Worm (Caenorhabditis elegans): Measurements from ENCODE around the gene pkc-3.

DNA sequence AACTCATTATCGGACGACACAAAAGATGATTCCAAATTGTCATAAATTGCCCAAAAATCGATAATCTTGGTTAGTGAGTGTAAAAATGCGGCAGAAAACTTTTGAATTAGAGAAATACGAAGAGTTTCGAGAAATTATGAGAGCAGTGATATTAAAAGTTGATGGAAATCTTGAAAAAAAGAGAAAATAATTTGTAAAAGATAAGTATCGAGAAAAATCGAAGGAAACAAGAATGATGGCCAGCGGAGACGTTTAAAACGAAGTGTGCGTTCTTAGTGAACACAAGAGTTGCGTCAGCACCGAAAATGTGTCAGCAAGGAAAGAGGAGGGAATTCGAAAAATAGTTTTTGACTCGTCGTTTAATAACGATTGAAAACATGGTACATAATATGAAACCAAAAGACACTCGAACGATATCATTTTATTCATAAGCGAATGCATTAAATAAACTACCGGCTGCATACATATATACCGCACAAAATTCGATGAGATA, 10.1 kb downstream of the pkc-3 start, which contains the start of gene ndx-6:
- TF ChIP-seq fos-1 (tag; optimal IDR thresholded peaks at IDR 0.05) (no peak), fkh-10 (GFP tag; optimal IDR thresholded peaks at IDR 0.05) (no peak), ama-1 (optimal IDR thresholded peaks at IDR 0.05) (peak; percentile 73), lin-39 (tag; optimal IDR thresholded peaks at IDR 0.05) (peak; percentile 79), zag-1 (tag; optimal IDR thresholded peaks at IDR 0.05) (no peak), unc-62 (GFP tag; optimal IDR thresholded peaks at IDR 0.05) (no peak), nhr-11 (tag; optimal IDR thresholded peaks at IDR 0.05) (no peak), snpc-4 (tag; optimal IDR thresholded peaks at IDR 0.05) (peak; percentile 75), nhr-12 (tag; optimal IDR thresholded peaks at IDR 0.05) (no peak), elt-1 (tag; optimal IDR thresholded peaks at IDR 0.05) (no peak)
